Fruit fly (Drosophila melanogaster): ENCODE measurements around the gene CG31810.
A peak's percentile ranks its signal among the peaks of the same experiment; 100 is the strongest.

The CG31810 gene

DNA sequence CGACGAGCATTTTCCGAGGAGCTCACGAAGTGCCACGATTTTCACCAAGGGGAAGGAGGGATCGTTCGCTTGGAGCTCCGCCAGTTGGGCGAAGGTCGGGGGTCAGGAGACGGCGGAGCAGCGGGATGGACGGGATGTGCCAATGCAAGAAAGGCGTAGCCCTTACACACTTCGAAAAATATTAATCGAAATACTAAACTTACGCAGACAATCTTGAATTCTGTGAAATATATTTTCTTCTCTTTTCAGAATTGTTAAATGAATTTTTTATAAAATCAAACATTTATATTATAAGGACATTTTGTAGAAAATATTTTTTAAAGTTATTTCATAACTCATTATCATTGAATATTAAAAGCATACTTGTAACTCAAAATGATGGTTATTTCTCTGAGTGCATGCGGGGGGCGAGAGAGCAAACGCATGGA, 16.7 kb upstream of the CG31810 start (continued):
- TF ChIP-seq twi (tag; optimal IDR thresholded peaks at IDR 0.05) (no peak), tap (tag; optimal IDR thresholded peaks at IDR 0.05) (peak; percentile 33), dmrt99B (tag; optimal IDR thresholded peaks at IDR 0.05) (peak; percentile 75), stc (GFP tag; IDR thresholded peaks at IDR 0.05) (peak; percentile 44; the same call in 1 of the 2 replicates), Meics (GFP tag; optimal IDR thresholded peaks at IDR 0.05) (peak; percentile 40), z (GFP tag; IDR thresholded peaks at IDR 0.05) (no peak), Ssrp (tag; optimal IDR thresholded peaks at IDR 0.05) (peak; percentile 62), CG9437 (GFP tag; optimal IDR thresholded peaks at IDR 0.05) (peak; percentile 44), CG10543 (GFP tag; optimal IDR thresholded peaks at IDR 0.05) (peak; percentile 49), dpn (GFP tag; optimal IDR thresholded peaks at IDR 0.05) (peak in 1 of 2 experiments; percentile 23), ac (GFP tag; optimal IDR thresholded peaks at IDR 0.05) (no peak), Eip74EF (GFP tag; optimal IDR thresholded peaks at IDR 0.05) (no peak), ttk (GFP tag; IDR thresholded peaks at IDR 0.05) (peak; percentile 71), CG17385 (GFP tag; optimal IDR thresholded peaks at IDR 0.05) (peak; percentile 33), Aef1 (GFP tag; IDR thresholded peaks at IDR 0.05) (peak; percentile 36; the same call in 1 of the 3 replicates), CTCF (GFP tag; optimal IDR thresholded peaks at IDR 0.05) (no peak), sc (optimal IDR thresholded peaks at IDR 0.05) (no peak), sc (GFP tag; optimal IDR thresholded peaks at IDR 0.05) (peak; percentile 20), tx (GFP tag; optimal IDR thresholded peaks at IDR 0.05) (no peak), NC2β (GFP tag; optimal IDR thresholded peaks at IDR 0.05) (no peak), ro (GFP tag; IDR thresholded peaks at IDR 0.05) (no peak), Hr3 (GFP tag; optimal IDR thresholded peaks at IDR 0.05) (peak; percentile 23), chif (GFP tag; optimal IDR thresholded peaks at IDR 0.05) (no peak), CG9817 (tag; optimal IDR thresholded peaks at IDR 0.05) (peak; percentile 38), CG30403 (GFP tag; optimal IDR thresholded peaks at IDR 0.05) (peak; percentile 48), CG10267 (tag; optimal IDR thresholded peaks at IDR 0.05) (peak; percentile 29), fd96Cb (tag; optimal IDR thresholded peaks at IDR 0.05) (peak; percentile 44), tgo (GFP tag; IDR thresholded peaks at IDR 0.05) (peak; percentile 57), sisA (GFP tag; IDR thresholded peaks at IDR 0.05) (peak; percentile 46), HLHmδ (GFP tag; optimal IDR thresholded peaks at IDR 0.05) (no peak), Vsx1 (GFP tag; optimal IDR thresholded peaks at IDR 0.05) (peak; percentile 29), CG32772 (GFP tag; IDR thresholded peaks at IDR 0.05) (peak; percentile 38; the same call in 1 of the 2 replicates), CG8924 (tag; optimal IDR thresholded peaks at IDR 0.05) (no peak), Xrp1 (GFP tag; IDR thresholded peaks at IDR 0.05) (peak; percentile 41; the same call in 1 of the 2 replicates), CG32767 (GFP tag; IDR thresholded peaks at IDR 0.05) (0 out of 2 replicates have a peak, but pooled peaks have one; percentile 27), crol (GFP tag; IDR thresholded peaks at IDR 0.05) (peak; percentile 72), CG12769 (tag; optimal IDR thresholded peaks at IDR 0.05) (peak; percentile 89), seq (GFP tag; IDR thresholded peaks at IDR 0.05) (no peak; the same call in 1 of the 2 replicates), Oaz (GFP tag; IDR thresholded peaks at IDR 0.05) (no peak), CG15601 (tag; optimal IDR thresholded peaks at IDR 0.05) (peak; percentile 34), run (tag; optimal IDR thresholded peaks at IDR 0.05) (peak; percentile 1), Hr51 (GFP tag; optimal IDR thresholded peaks at IDR 0.05) (peak in 1 of 2 experiments; percentile 79), fd3F (GFP tag; optimal IDR thresholded peaks at IDR 0.05) (peak; percentile 1), CG10654 (GFP tag; optimal IDR thresholded peaks at IDR 0.05) (no peak), Dek (tag; optimal IDR thresholded peaks at IDR 0.05) (peak; percentile 27), CG4707 (GFP tag; optimal IDR thresholded peaks at IDR 0.05) (no peak), CG16813 (GFP tag; IDR thresholded peaks at IDR 0.05; ENCODE audit: partially characterized antibody) (no peak), CG17568 (GFP tag; optimal IDR thresholded peaks at IDR 0.05) (no peak), Abd-B (GFP tag; optimal IDR thresholded peaks at IDR 0.05) (peak; percentile 46), CG6689 (GFP tag; IDR thresholded peaks at IDR 0.05) (peak; percentile 40), CG11456 (GFP tag; IDR thresholded peaks at IDR 0.05) (peak; percentile 58; the same call in 1 of the 3 replicates)
